Fruit fly (Drosophila melanogaster): Measurements from ENCODE around the gene GstD11.

Gene GstD11

DNA sequence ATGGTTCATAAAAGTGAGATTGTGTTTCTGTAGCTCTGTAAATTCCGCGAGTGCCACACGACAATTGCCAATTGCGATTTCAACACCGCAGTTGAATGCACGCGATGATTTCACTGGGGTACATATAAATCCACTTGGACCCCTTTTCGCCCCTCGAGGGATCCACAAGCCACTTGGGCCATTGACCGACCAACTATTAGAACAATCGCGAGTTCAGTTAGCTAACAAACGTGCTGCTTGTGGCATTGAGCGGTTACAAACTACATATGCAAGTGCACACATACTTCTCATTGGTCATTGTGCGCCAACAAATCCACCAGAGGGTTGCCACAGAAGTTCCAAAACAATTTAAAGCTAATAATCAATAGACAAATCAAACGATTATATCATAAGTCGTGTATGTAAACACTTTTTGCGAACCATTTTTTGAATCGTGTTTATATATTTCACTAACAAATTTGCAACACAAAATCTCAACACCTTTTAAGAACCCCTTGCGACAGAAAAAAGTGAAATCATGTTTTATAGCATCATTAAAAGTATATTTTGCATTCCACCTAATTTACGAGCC, 1.9 kb upstream of the GstD11 start:
- TF ChIP-seq pan (optimal IDR thresholded peaks at IDR 0.05) (no peak), br (GFP tag; optimal IDR thresholded peaks at IDR 0.05) (no peak), CrebA (GFP tag; optimal IDR thresholded peaks at IDR 0.05; ENCODE audit: borderline replicate concordance) (no peak), dmrt93B (GFP tag; optimal IDR thresholded peaks at IDR 0.05) (no peak), Dfd (GFP tag; optimal IDR thresholded peaks at IDR 0.05) (no peak), rgr (GFP tag; optimal IDR thresholded peaks at IDR 0.05) (no peak), N (GFP tag; optimal IDR thresholded peaks at IDR 0.05) (no peak), Myc (optimal IDR thresholded peaks at IDR 0.05) (no peak), Hr83 (GFP tag; optimal IDR thresholded peaks at IDR 0.05; ENCODE audit: poor library complexity, severe bottlenecking) (no peak), h (GFP tag; optimal IDR thresholded peaks at IDR 0.05) (no peak), Jra (GFP tag; optimal IDR thresholded peaks at IDR 0.05) (no peak), foxo (GFP tag; optimal IDR thresholded peaks at IDR 0.05) (no peak), HLH106 (tag; optimal IDR thresholded peaks at IDR 0.05) (no peak), CG9705 (GFP tag; optimal IDR thresholded peaks at IDR 0.05) (no peak), Hnf4 (GFP tag; optimal IDR thresholded peaks at IDR 0.05) (no peak), brk (GFP tag; optimal IDR thresholded peaks at IDR 0.05) (no peak), Rel (GFP tag; optimal IDR thresholded peaks at IDR 0.05) (no peak), Rel (tag; optimal IDR thresholded peaks at IDR 0.05) (no peak), usp (GFP tag; optimal IDR thresholded peaks at IDR 0.05) (no peak), jim (GFP tag; optimal IDR thresholded peaks at IDR 0.05) (no peak)

- TF ChIP-seq dsf (GFP tag; optimal IDR thresholded peaks at IDR 0.05; ENCODE audit: borderline replicate concordance): no peak
- TF ChIP-seq pan (optimal IDR thresholded peaks at IDR 0.05): no peak
- TF ChIP-seq Mio (GFP tag; optimal IDR thresholded peaks at IDR 0.05): no peak
- no peak for TF ChIP-seq woc (GFP tag; optimal IDR thresholded peaks at IDR 0.05)
- TF ChIP-seq Sp1 (GFP tag; optimal IDR thresholded peaks at IDR 0.05): no peak
- no peak for TF ChIP-seq brk (GFP tag; optimal IDR thresholded peaks at IDR 0.05)
- TF ChIP-seq N (GFP tag; optimal IDR thresholded peaks at IDR 0.05): no peak
Measured at dm6 chr3R:12382563-12382962, 573 bp upstream of the GstD11 start, which contains the start of gene CG10035. Gene CG10035, minus strand, starts transcription at chr3R:12382691.

- TF ChIP-seq Abd-B (GFP tag; optimal IDR thresholded peaks at IDR 0.05) (no peak), Rel (GFP tag; optimal IDR thresholded peaks at IDR 0.05) (no peak), Rel (tag; optimal IDR thresholded peaks at IDR 0.05) (peak; percentile 87), CrebA (GFP tag; optimal IDR thresholded peaks at IDR 0.05; ENCODE audit: borderline replicate concordance) (peak; percentile 14)
Measured at dm6 chr3R:12383784-12384183, 648 bp downstream of the GstD11 start.

- TF ChIP-seq Sp1 (GFP tag; optimal IDR thresholded peaks at IDR 0.05) (no peak), foxo (GFP tag; optimal IDR thresholded peaks at IDR 0.05) (no peak)
Measured at dm6 chr3R:12384274-12384673, 1.1 kb downstream of the GstD11 start.

DNA sequence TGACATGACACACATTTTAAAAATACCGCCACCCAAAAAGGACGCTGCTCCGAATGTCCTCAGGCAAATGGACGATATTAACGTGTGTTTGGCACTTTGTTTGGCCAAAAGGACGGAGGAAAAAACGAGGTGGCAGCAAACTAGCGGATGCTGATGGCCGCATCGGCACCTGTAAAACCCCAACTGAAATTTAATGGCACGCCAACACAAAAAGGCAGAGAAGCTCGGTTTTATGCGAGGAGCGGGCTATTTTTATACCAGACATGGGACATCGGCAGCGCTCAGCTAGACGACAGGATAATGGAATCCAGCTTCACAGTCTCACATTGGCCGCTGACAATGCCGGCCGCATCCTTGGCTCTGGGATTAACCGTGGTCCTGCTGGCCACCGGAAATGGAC, 2.8 kb downstream of the GstD11 start, which contains the start of gene Sol1:
TSS of gene Sol1 (plus strand) at position 301 of the 400 bp plus-strand sequence.
- no peak for TF ChIP-seq jim (GFP tag; optimal IDR thresholded peaks at IDR 0.05)
- no peak for TF ChIP-seq h (GFP tag; optimal IDR thresholded peaks at IDR 0.05)
- no peak for TF ChIP-seq tai (GFP tag; optimal IDR thresholded peaks at IDR 0.05)
- TF ChIP-seq psq (GFP tag; optimal IDR thresholded peaks at IDR 0.05): no peak
- no peak for TF ChIP-seq Abd-B (GFP tag; optimal IDR thresholded peaks at IDR 0.05)
- TF ChIP-seq br (GFP tag; optimal IDR thresholded peaks at IDR 0.05): no peak
- no peak for TF ChIP-seq sage (GFP tag; optimal IDR thresholded peaks at IDR 0.05)
- no peak for TF ChIP-seq foxo (GFP tag; optimal IDR thresholded peaks at IDR 0.05)
- no peak for TF ChIP-seq Hnf4 (GFP tag; optimal IDR thresholded peaks at IDR 0.05)
- no peak for TF ChIP-seq dl (GFP tag; optimal IDR thresholded peaks at IDR 0.05; ENCODE audit: insufficient read depth in 1 of 2, partially characterized antibody in 2 of 2)

- no peak for TF ChIP-seq tai (GFP tag; optimal IDR thresholded peaks at IDR 0.05)
- TF ChIP-seq pan (optimal IDR thresholded peaks at IDR 0.05): no peak
- TF ChIP-seq dsf (GFP tag; optimal IDR thresholded peaks at IDR 0.05; ENCODE audit: borderline replicate concordance): no peak
- TF ChIP-seq CG32264 (GFP tag; optimal IDR thresholded peaks at IDR 0.05): no peak
- TF ChIP-seq brk (GFP tag; optimal IDR thresholded peaks at IDR 0.05): no peak
- no peak for TF ChIP-seq Hr78 (GFP tag; optimal IDR thresholded peaks at IDR 0.05)
- TF ChIP-seq Myc (optimal IDR thresholded peaks at IDR 0.05): no peak
- TF ChIP-seq h (GFP tag; optimal IDR thresholded peaks at IDR 0.05): no peak
- TF ChIP-seq psq (GFP tag; optimal IDR thresholded peaks at IDR 0.05): no peak
- no peak for TF ChIP-seq foxo (GFP tag; optimal IDR thresholded peaks at IDR 0.05)
- no peak for TF ChIP-seq HLH106 (tag; optimal IDR thresholded peaks at IDR 0.05)
Measured at dm6 chr3R:12386965-12387364, 3.8 kb downstream of the GstD11 start, which contains the start of gene CG33098. Gene CG33098, plus strand, starts transcription at chr3R:12387188.

All from whole organism, wandering third instar larva.